Worm (Caenorhabditis elegans): ENCODE measurements around the gene C55A6.1.

ce11 chrV:11462963-11463453, 41.8 kb downstream of the C55A6.1 start, which contains the start of gene zipt-16:
- no peak for TF ChIP-seq ama-1 (optimal IDR thresholded peaks at IDR 0.05)
- no peak for TF ChIP-seq hnd-1 (tag; optimal IDR thresholded peaks at IDR 0.05)
- TF ChIP-seq scrt-1 (GFP tag; IDR thresholded peaks at IDR 0.05) = no peak
- no peak for TF ChIP-seq hmg-4 (GFP tag; optimal IDR thresholded peaks at IDR 0.05)
- no peak for TF ChIP-seq flt-1 (GFP tag; IDR thresholded peaks at IDR 0.05)
- no peak for TF ChIP-seq sea-1 (GFP tag; conservative IDR thresholded peaks at IDR 0.05)
- no peak for TF ChIP-seq ets-7 (tag; optimal IDR thresholded peaks at IDR 0.05)
- no peak for TF ChIP-seq aly-1 (tag; optimal IDR thresholded peaks at IDR 0.05)
- TF ChIP-seq ceh-36 (tag; optimal IDR thresholded peaks at IDR 0.05) = no peak
